Worm (Caenorhabditis elegans) whole organism, L1 larva: ENCODE data around the gene tram-1.
A peak's percentile ranks its signal among the peaks of the same experiment; 100 is the strongest.

Experiments
- C16A3.4 ChIP-seq: fragments of 150-350 bp; optimal IDR thresholded peaks from 2 replicates; lab custom pipeline; 2014; ENCODE audit warnings: missing biosample characterization, missing genetic modification characterization
- Y116A8C.19 ChIP-seq: sonication (generic microtip); optimal IDR thresholded peaks from 2 replicates; lab custom pipeline; 2016; ENCODE audit warnings: missing compliant biosample characterization, missing genetic modification characterization, borderline replicate concordance
- aha-1 ChIP-seq: fragments of 150-350 bp; optimal IDR thresholded peaks from 2 replicates; lab custom pipeline; 2014; ENCODE audit warnings: missing biosample characterization, missing genetic modification characterization
- alr-1 ChIP-seq: fragments of 200-800 bp; sonication (Bioruptor generic); optimal IDR thresholded peaks from 2 replicates; lab custom pipeline; 2018; ENCODE audit warnings: borderline replicate concordance, mild to moderate bottlenecking, missing genetic modification characterization, missing compliant biosample characterization
- aly-2 ChIP-seq: fragments of 150-350 bp; optimal IDR thresholded peaks from 2 replicates; lab custom pipeline; 2014; ENCODE audit warnings: missing biosample characterization, missing genetic modification characterization
- ama-1 ChIP-seq: fragments of 150-350 bp; optimal IDR thresholded peaks from 2 replicates; lab custom pipeline; 2014
- blmp-1 ChIP-seq: fragments of 150-350 bp; optimal IDR thresholded peaks from 2 replicates; lab custom pipeline; 2014; ENCODE audit warnings: missing biosample characterization, missing genetic modification characterization
- ceh-63 ChIP-seq: fragments of 200-800 bp; sonication (Bioruptor generic); optimal IDR thresholded peaks from 2 replicates; lab custom pipeline; 2018; ENCODE audit warnings: mild to moderate bottlenecking, missing genetic modification characterization, missing compliant biosample characterization
- ceh-8 ChIP-seq: fragments of 200-800 bp; sonication (Bioruptor generic); optimal IDR thresholded peaks from 2 replicates; lab custom pipeline; 2018; ENCODE audit warnings: mild to moderate bottlenecking, missing genetic modification characterization, moderate library complexity, missing compliant biosample characterization
- ceh-88 ChIP-seq: fragments of 200-800 bp; sonication (Bioruptor generic); IDR thresholded peaks from 2 replicates; pipeline ENCODE4 v1.3.6; 2022; ENCODE audit warnings: missing genetic modification characterization, missing compliant biosample characterization
- ces-1 ChIP-seq: fragments of 150-350 bp; optimal IDR thresholded peaks from 2 replicates; lab custom pipeline; 2014; ENCODE audit warnings: missing biosample characterization, missing genetic modification reagents, missing genetic modification characterization
- dpl-1 ChIP-seq, 3 experiments: fragments of 150-350 bp in 2 of 3; sonication (generic microtip) in 1 of 3; optimal IDR thresholded peaks; 2 replicates each; lab custom pipeline; 2014 to 2017; ENCODE audit warnings: missing biosample characterization in 3 of 3, missing genetic modification characterization in 3 of 3, missing genetic modification reagents in 3 of 3
- dsc-1 ChIP-seq: sonication (generic microtip); optimal IDR thresholded peaks from 2 replicates; lab custom pipeline; 2016; ENCODE audit warnings: mild to moderate bottlenecking, missing genetic modification characterization, missing compliant biosample characterization
- efl-3 ChIP-seq: fragments of 200-800 bp; sonication (Bioruptor generic); optimal IDR thresholded peaks from 2 replicates; lab custom pipeline; 2018; ENCODE audit warnings: mild to moderate bottlenecking, missing genetic modification characterization, missing compliant biosample characterization
- elt-2 ChIP-seq: sonication (generic microtip); optimal IDR thresholded peaks from 2 replicates; lab custom pipeline; 2016; ENCODE audit warnings: missing genetic modification characterization, mild to moderate bottlenecking, inconsistent platforms, missing compliant biosample characterization, missing genetic modification reagents
- elt-3 ChIP-seq, 6 experiments: fragments of 150-350 bp in 1 of 6; sonication (generic microtip); optimal IDR thresholded peaks; 2 replicates each; lab custom pipeline; 2017 to 2018; ENCODE audit warnings: missing biosample characterization in 6 of 6, missing genetic modification characterization in 6 of 6, inconsistent platforms in 1 of 6
- ets-5 ChIP-seq: fragments of 200-800 bp; sonication (Bioruptor generic); IDR thresholded peaks from 2 replicates; pipeline ENCODE4 v1.3.6; 2022; ENCODE audit warnings: missing genetic modification characterization, missing compliant biosample characterization
- fkh-10 ChIP-seq: sonication (generic microtip); optimal IDR thresholded peaks from 2 replicates; lab custom pipeline; 2017; ENCODE audit warnings: missing biosample characterization, missing genetic modification reagents, missing genetic modification characterization
- fkh-4 ChIP-seq: sonication (generic microtip); optimal IDR thresholded peaks from 2 replicates; lab custom pipeline; 2016; ENCODE audit warnings: missing compliant biosample characterization, missing genetic modification characterization, borderline replicate concordance
- hlh-17 ChIP-seq: fragments of 200-800 bp; sonication (Bioruptor generic); optimal IDR thresholded peaks from 2 replicates; lab custom pipeline; 2018; ENCODE audit warnings: missing genetic modification characterization, mild to moderate bottlenecking, missing compliant biosample characterization, moderate library complexity, borderline replicate concordance
- hlh-4 ChIP-seq: sonication (generic microtip); optimal IDR thresholded peaks from 2 replicates; lab custom pipeline; 2016; ENCODE audit warnings: mild to moderate bottlenecking, missing genetic modification characterization, missing compliant biosample characterization
- hpl-2 ChIP-seq: fragments of 150-350 bp; optimal IDR thresholded peaks from 2 replicates; lab custom pipeline; 2014; ENCODE audit warnings: missing biosample characterization, missing genetic modification reagents, missing genetic modification characterization
- irx-1 ChIP-seq: sonication (generic microtip); optimal IDR thresholded peaks from 2 replicates; lab custom pipeline; 2016; ENCODE audit warnings: missing genetic modification characterization, missing compliant biosample characterization
- jun-1 ChIP-seq: fragments of 150-350 bp; optimal IDR thresholded peaks from 2 replicates; lab custom pipeline; 2014; ENCODE audit warnings: missing biosample characterization, missing genetic modification reagents, missing genetic modification characterization
- lin-14 ChIP-seq: fragments of 200-800 bp; sonication (Bioruptor generic); optimal IDR thresholded peaks from 2 replicates; lab custom pipeline; 2018; ENCODE audit warnings: mild to moderate bottlenecking, missing genetic modification characterization, moderate library complexity, missing compliant biosample characterization
- lin-15B ChIP-seq: fragments of 150-350 bp; sonication (generic microtip); optimal IDR thresholded peaks from 3 replicates; lab custom pipeline; 2014; ENCODE audit warnings: missing biosample characterization, missing genetic modification characterization
- lin-35 ChIP-seq, 2 experiments: fragments of 150-350 bp; optimal IDR thresholded peaks; 2 replicates each; lab custom pipeline; 2014; ENCODE audit warnings: missing biosample characterization in 2 of 2, missing genetic modification characterization in 2 of 2, missing genetic modification reagents in 2 of 2
- lir-3 ChIP-seq: sonication (generic microtip); optimal IDR thresholded peaks from 2 replicates; lab custom pipeline; 2016; ENCODE audit warnings: mild to moderate bottlenecking, missing genetic modification characterization, moderate library complexity, missing compliant biosample characterization; ENCODE audit not compliant: poor library complexity
- mab-9 ChIP-seq: fragments of 200-800 bp; sonication (Bioruptor generic); IDR thresholded peaks from 2 replicates; pipeline ENCODE4 v1.3.6; 2022; ENCODE audit warnings: missing genetic modification reagents, missing genetic modification characterization, missing compliant biosample characterization
- mep-1 ChIP-seq: fragments of 150-350 bp; optimal IDR thresholded peaks from 2 replicates; lab custom pipeline; 2014; ENCODE audit warnings: missing biosample characterization, missing genetic modification characterization
- nhr-12 ChIP-seq: sonication (generic microtip); optimal IDR thresholded peaks from 2 replicates; lab custom pipeline; 2017; ENCODE audit warnings: missing biosample characterization, missing genetic modification characterization
- nhr-19 ChIP-seq: fragments of 200-800 bp; sonication (Bioruptor generic); conservative IDR thresholded peaks from 2 replicates; pipeline ENCODE4 v1.3.6; 2022; ENCODE audit warnings: missing genetic modification characterization, missing compliant biosample characterization
- nhr-20 ChIP-seq: sonication (generic microtip); optimal IDR thresholded peaks from 2 replicates; lab custom pipeline; 2016; ENCODE audit warnings: mild to moderate bottlenecking, missing genetic modification characterization, missing compliant biosample characterization
- nhr-47 ChIP-seq: sonication (generic microtip); optimal IDR thresholded peaks from 2 replicates; lab custom pipeline; 2016; ENCODE audit warnings: mild to moderate bottlenecking, missing genetic modification characterization, moderate library complexity, missing compliant biosample characterization
- nhr-71 ChIP-seq: sonication (generic microtip); optimal IDR thresholded peaks from 2 replicates; lab custom pipeline; 2016; ENCODE audit warnings: mild to moderate bottlenecking, missing genetic modification characterization, moderate library complexity, missing compliant biosample characterization
- nhr-84 ChIP-seq: sonication (generic microtip); optimal IDR thresholded peaks from 2 replicates; lab custom pipeline; 2017; ENCODE audit warnings: missing biosample characterization, missing genetic modification characterization
- pqm-1 ChIP-seq: sonication (generic microtip); optimal IDR thresholded peaks from 3 replicates; lab custom pipeline; 2017; ENCODE audit warnings: missing biosample characterization, missing genetic modification characterization
- rnt-1 ChIP-seq: sonication (generic microtip); optimal IDR thresholded peaks from 2 replicates; lab custom pipeline; 2016; ENCODE audit warnings: mild to moderate bottlenecking, missing genetic modification characterization, moderate library complexity, missing compliant biosample characterization
- skn-1 ChIP-seq: fragments of 150-350 bp; optimal IDR thresholded peaks from 2 replicates; lab custom pipeline; 2014; ENCODE audit warnings: missing biosample characterization, missing genetic modification characterization
- snu-23 ChIP-seq: sonication (generic microtip); optimal IDR thresholded peaks from 2 replicates; lab custom pipeline; 2016; ENCODE audit warnings: missing genetic modification characterization, missing compliant biosample characterization
- swsn-7 ChIP-seq: sonication (generic microtip); optimal IDR thresholded peaks from 2 replicates; lab custom pipeline; 2016; ENCODE audit warnings: missing genetic modification characterization, missing compliant biosample characterization
- unc-130 ChIP-seq: fragments of 150-350 bp; optimal IDR thresholded peaks from 2 replicates; lab custom pipeline; 2017; ENCODE audit warnings: missing biosample characterization, missing genetic modification characterization, inconsistent platforms
- unc-86 ChIP-seq: sonication (generic microtip); optimal IDR thresholded peaks from 2 replicates; lab custom pipeline; 2016; ENCODE audit warnings: missing genetic modification characterization, missing compliant biosample characterization
- vab-15 ChIP-seq: sonication (generic microtip); optimal IDR thresholded peaks from 2 replicates; lab custom pipeline; 2017; ENCODE audit warnings: missing genotype, mild to moderate bottlenecking, missing genetic modification characterization, missing compliant biosample characterization
- xbp-1 ChIP-seq: sonication (generic microtip); optimal IDR thresholded peaks from 2 replicates; lab custom pipeline; 2016; ENCODE audit warnings: missing genetic modification characterization, missing compliant biosample characterization
- zip-4 ChIP-seq: fragments of 200-800 bp; sonication (Bioruptor generic); optimal IDR thresholded peaks from 2 replicates; lab custom pipeline; 2018; ENCODE audit warnings: mild to moderate bottlenecking, missing genetic modification characterization, moderate library complexity, missing compliant biosample characterization
- ztf-11 ChIP-seq, 2 experiments: sonication (generic microtip); optimal IDR thresholded peaks; 2 replicates each; lab custom pipeline; 2016 to 2017; ENCODE audit warnings: missing genetic modification characterization in 2 of 2, missing biosample characterization in 1 of 2, missing compliant biosample characterization in 1 of 2

tram-1 gene

ce11 chrIV:10243276-10243675 is 22.2 kb upstream of the tram-1 start, which contains the start of gene tkt-1:
Gene tkt-1 (plus strand): TSS chrIV:10243612.
- TF ChIP-seq ztf-11 (tag; optimal IDR thresholded peaks at IDR 0.05; lab: Kevin White, UChicago) (no peak), nhr-71 (peak; percentile 4), pqm-1 (tag; lab: Kevin White, UChicago) (peak; percentile 48), elt-2 (tag; lab: Kevin White, UChicago) (peak; percentile 67), hpl-2 (no peak), unc-130 (peak; percentile 15), fkh-4 (tag; lab: Kevin White, UChicago) (no peak), aly-2 (tag; lab: Kevin White, UChicago) (no peak), aha-1 (tag; lab: Kevin White, UChicago) (no peak), dpl-1 (GFP tag; optimal IDR thresholded peaks at IDR 0.05; lab: Kevin White, UChicago) (peak in 1 of 3 experiments; percentile 17), elt-3 (tag; optimal IDR thresholded peaks at IDR 0.05; lab: Kevin White, UChicago) (peak in 5 of 6 experiments; percentile 56 to 81 (median 68)), rnt-1 (tag; lab: Kevin White, UChicago) (no peak), alr-1 (tag; lab: Kevin White, UChicago) (no peak), ces-1 (GFP tag; lab: Kevin White, UChicago) (no peak), irx-1 (no peak), snu-23 (GFP tag; lab: Kevin White, UChicago) (peak; percentile 10), lin-35 (GFP tag; optimal IDR thresholded peaks at IDR 0.05; lab: Kevin White, UChicago) (peak in 1 of 2 experiments; percentile 28)

ce11 chrIV:10242458-10243123 is 21.5 kb upstream of the tram-1 start:
- TF ChIP-seq skn-1 (tag; lab: Kevin White, UChicago) (peak; percentile 50), nhr-19 (GFP tag; lab: Robert Waterston, UW) (0 out of 2 replicates have a peak, but pooled peaks have one; percentile 14), lin-15B (tag; lab: Kevin White, UChicago) (no peak), pqm-1 (tag; lab: Kevin White, UChicago) (no peak), lir-3 (peak; percentile 40), dsc-1 (tag; lab: Kevin White, UChicago) (no peak), rnt-1 (tag; lab: Kevin White, UChicago) (peak; percentile 61), ces-1 (GFP tag; lab: Kevin White, UChicago) (no peak), snu-23 (GFP tag; lab: Kevin White, UChicago) (peak; percentile 45), mep-1 (tag; lab: Kevin White, UChicago) (peak; percentile 41), efl-3 (no peak), elt-3 (tag; optimal IDR thresholded peaks at IDR 0.05; lab: Kevin White, UChicago) (peak in 1 of 6 experiments; percentile 7), lin-35 (GFP tag; optimal IDR thresholded peaks at IDR 0.05; lab: Kevin White, UChicago) (peak; percentile 81 to 91), xbp-1 (tag; lab: Kevin White, UChicago) (peak; percentile 8), zip-4 (GFP tag; lab: Kevin White, UChicago) (no peak), unc-86 (tag; lab: Kevin White, UChicago) (no peak), ets-5 (GFP tag; lab: Robert Waterston, UW) (no peak), jun-1 (tag; lab: Kevin White, UChicago) (no peak), ceh-8 (GFP tag; lab: Kevin White, UChicago) (no peak), fkh-4 (tag; lab: Kevin White, UChicago) (no peak), ceh-63 (GFP tag; lab: Kevin White, UChicago) (no peak), ama-1 (lab: Kevin White, UChicago) (no peak), alr-1 (tag; lab: Kevin White, UChicago) (no peak), blmp-1 (peak; percentile 72), mab-9 (no peak), swsn-7 (peak; percentile 1), vab-15 (tag; lab: Kevin White, UChicago) (no peak), fkh-10 (no peak), lin-14 (GFP tag; lab: Kevin White, UChicago) (peak; percentile 52), nhr-47 (tag; lab: Kevin White, UChicago) (no peak), irx-1 (no peak), Y116A8C.19 (tag; lab: Kevin White, UChicago) (no peak), hpl-2 (no peak), ceh-88 (GFP tag; lab: Robert Waterston, UW) (no peak), dpl-1 (GFP tag; optimal IDR thresholded peaks at IDR 0.05; lab: Kevin White, UChicago) (peak; percentile 71 to 87 (median 85)), hlh-4 (tag; lab: Kevin White, UChicago) (no peak), nhr-84 (tag; lab: Kevin White, UChicago) (no peak), nhr-20 (peak; percentile 57), hlh-17 (GFP tag; lab: Kevin White, UChicago) (no peak), nhr-12 (tag; lab: Kevin White, UChicago) (no peak), C16A3.4 (tag; lab: Kevin White, UChicago) (peak; percentile 21)
